Worm (Caenorhabditis elegans) whole organism, young adult: ENCODE data around the gene kvs-3.

ENCODE experiments used
- F39B2.1 ChIP-seq: fragments of 200-800 bp; sonication (Bioruptor generic); IDR thresholded peaks from 2 replicates; pipeline ENCODE4 v1.3.6; 2022; ENCODE audit warnings: missing genetic modification reagents, missing genetic modification characterization, missing compliant biosample characterization
- ama-1 ChIP-seq, 3 experiments: fragments of 150-350 bp in 1 of 3; sonication (generic microtip) in 2 of 3; optimal IDR thresholded peaks; 2 replicates each; lab custom pipeline; 2014 to 2018; ENCODE audit warnings: missing biosample characterization in 2 of 3, missing genetic modification characterization in 2 of 3, missing genetic modification reagents in 2 of 3
- attf-3 ChIP-seq: fragments of 200-800 bp; sonication (Bioruptor generic); conservative IDR thresholded peaks from 2 replicates; pipeline ENCODE4 v1.3.6; 2022; ENCODE audit warnings: missing genetic modification reagents, missing genetic modification characterization, missing compliant biosample characterization
- dpff-1 ChIP-seq: sonication (generic microtip); optimal IDR thresholded peaks from 2 replicates; lab custom pipeline; 2017; ENCODE audit warnings: mild to moderate bottlenecking, missing genetic modification characterization, missing compliant biosample characterization
- lin-35 ChIP-seq, 3 experiments: fragments of 150-350 bp in 2 of 3; sonication (generic microtip) in 1 of 3; optimal IDR thresholded peaks; 2 replicates each; lab custom pipeline; 2014 to 2018; ENCODE audit warnings: missing biosample characterization in 3 of 3, missing genetic modification characterization in 3 of 3, missing genetic modification reagents in 3 of 3
- lir-1 ChIP-seq: fragments of 200-800 bp; sonication (Bioruptor generic); conservative IDR thresholded peaks from 2 replicates; pipeline ENCODE4 v1.3.6; 2022; ENCODE audit warnings: missing genetic modification reagents, missing genetic modification characterization, missing compliant biosample characterization
- nfya-1 ChIP-seq: sonication (generic microtip); optimal IDR thresholded peaks from 2 replicates; lab custom pipeline; 2017; ENCODE audit warnings: antibody characterized with exemption, missing compliant biosample characterization, missing genetic modification characterization, borderline replicate concordance; ENCODE audit not compliant: insufficient read depth
- nhr-120 ChIP-seq: fragments of 200-800 bp; sonication (Bioruptor generic); IDR thresholded peaks from 2 replicates; pipeline ENCODE4 v1.3.6; 2022; ENCODE audit warnings: missing genetic modification characterization, missing compliant biosample characterization
- pbrm-1 ChIP-seq: fragments of 200-800 bp; sonication (Bioruptor generic); IDR thresholded peaks from 2 replicates; pipeline ENCODE4 v1.3.6; 2022; ENCODE audit warnings: missing genetic modification reagents, missing genetic modification characterization, missing compliant biosample characterization
- pha-4 ChIP-seq: fragments of 150-350 bp; sonication (generic microtip); optimal IDR thresholded peaks from 2 replicates; lab custom pipeline; 2014; ENCODE audit warnings: missing biosample characterization, missing genetic modification reagents, missing genetic modification characterization
- snpc-3.4 ChIP-seq: sonication (generic microtip); optimal IDR thresholded peaks from 2 replicates; lab custom pipeline; 2017; ENCODE audit warnings: missing genetic modification characterization, mild to moderate bottlenecking, missing compliant biosample characterization, antibody characterized with exemption, moderate library complexity, missing genotype, missing genetic modification reagents
- xnd-1 ChIP-seq: sonication (generic microtip); optimal IDR thresholded peaks from 2 replicates; lab custom pipeline; 2016; ENCODE audit warnings: missing genotype, missing genetic modification reagents, missing genetic modification characterization, missing compliant biosample characterization

- TF ChIP-seq xnd-1 (tag; lab: Kevin White, UChicago) (no peak), nfya-1 (tag; lab: Kevin White, UChicago) (no peak), dpff-1 (no peak), F39B2.1 (GFP tag; lab: Robert Waterston, UW) (no peak), pbrm-1 (GFP tag; lab: Robert Waterston, UW) (no peak), lir-1 (GFP tag; lab: Robert Waterston, UW) (no peak), nhr-120 (GFP tag; lab: Robert Waterston, UW) (no peak), snpc-3.4 (tag; lab: Kevin White, UChicago) (no peak), ama-1 (optimal IDR thresholded peaks at IDR 0.05; lab: Kevin White, UChicago) (no peak), ama-1 (GFP tag; optimal IDR thresholded peaks at IDR 0.05; lab: Kevin White, UChicago) (no peak), lin-35 (GFP tag; optimal IDR thresholded peaks at IDR 0.05; lab: Kevin White, UChicago) (no peak), attf-3 (GFP tag; lab: Robert Waterston, UW) (no peak), pha-4 (tag; lab: Kevin White, UChicago) (no peak)
Observed at ce11 chrV:9349687-9350086, 31.6 kb downstream of the kvs-3 start, which contains the start of gene srx-47.
